Worm (Caenorhabditis elegans): Measurements from ENCODE around the gene R10H10.3.

The R10H10.3 gene

ce11 chrIV:10352243-10352642 is 36.1 kb upstream of the R10H10.3 start, which contains the start of gene Y43C5B.2:
Y43C5B.2 (minus strand) TSS chrIV:10352343.
- TF ChIP-seq nhr-6 (tag; optimal IDR thresholded peaks at IDR 0.05) (no peak), mdl-1 (tag; optimal IDR thresholded peaks at IDR 0.05) (no peak), lin-29 (GFP tag; IDR thresholded peaks at IDR 0.05) (no peak), fkh-10 (GFP tag; optimal IDR thresholded peaks at IDR 0.05) (no peak), tag-97 (GFP tag; IDR thresholded peaks at IDR 0.05) (no peak), lin-39 (tag; optimal IDR thresholded peaks at IDR 0.05) (no peak), ceh-20 (GFP tag; IDR thresholded peaks at IDR 0.05) (no peak), gei-8 (GFP tag; optimal IDR thresholded peaks at IDR 0.05) (no peak), T20F7.1 (GFP tag; optimal IDR thresholded peaks at IDR 0.05) (no peak), sdz-12 (GFP tag; optimal IDR thresholded peaks at IDR 0.05) (no peak), unc-130 (GFP tag; optimal IDR thresholded peaks at IDR 0.05) (no peak), Y105C5A.15 (GFP tag; IDR thresholded peaks at IDR 0.05) (no peak), pqm-1 (tag; optimal IDR thresholded peaks at IDR 0.05) (no peak), zip-11 (GFP tag; IDR thresholded peaks at IDR 0.05) (no peak), cey-2 (tag; optimal IDR thresholded peaks at IDR 0.05; ENCODE audit: borderline replicate concordance, insufficient read depth) (no peak)

DNA sequence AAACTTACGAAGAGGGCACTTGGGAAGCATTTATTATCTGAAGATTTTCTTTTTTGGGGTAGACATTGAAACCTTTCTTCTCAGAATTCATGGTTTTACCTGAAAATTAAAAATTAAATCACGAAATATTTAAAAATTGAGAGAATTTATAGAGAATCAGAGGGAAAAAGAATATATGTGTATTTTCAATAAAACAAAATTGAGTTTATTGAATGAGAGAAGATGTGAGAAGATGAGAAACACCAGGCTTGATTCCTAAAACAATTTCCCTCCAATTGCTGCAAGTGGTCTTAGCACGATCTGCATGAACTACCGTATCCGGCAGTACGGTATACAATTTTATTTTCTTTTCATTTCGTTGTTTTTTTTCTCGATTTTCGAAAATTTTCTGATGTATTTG is 31.2 kb upstream of the R10H10.3 start, which contains the start of gene R11A8.1:
R11A8.1 (minus strand) TSS at position 101 of the 400 bp plus-strand sequence.
- TF ChIP-seq ceh-32 (tag; optimal IDR thresholded peaks at IDR 0.05; ENCODE audit: poor library complexity) (no peak), unc-62 (GFP tag; optimal IDR thresholded peaks at IDR 0.05 in 1 of 2) (no peak), unc-62 (tag; optimal IDR thresholded peaks at IDR 0.05) (no peak), ztf-11 (tag; optimal IDR thresholded peaks at IDR 0.05) (no peak), F10B5.3 (tag; optimal IDR thresholded peaks at IDR 0.05) (no peak), pha-4 (GFP tag; IDR thresholded peaks at IDR 0.05) (no peak), pha-4 (tag; optimal IDR thresholded peaks at IDR 0.05) (no peak), ceh-20 (GFP tag; IDR thresholded peaks at IDR 0.05) (no peak)

DNA sequence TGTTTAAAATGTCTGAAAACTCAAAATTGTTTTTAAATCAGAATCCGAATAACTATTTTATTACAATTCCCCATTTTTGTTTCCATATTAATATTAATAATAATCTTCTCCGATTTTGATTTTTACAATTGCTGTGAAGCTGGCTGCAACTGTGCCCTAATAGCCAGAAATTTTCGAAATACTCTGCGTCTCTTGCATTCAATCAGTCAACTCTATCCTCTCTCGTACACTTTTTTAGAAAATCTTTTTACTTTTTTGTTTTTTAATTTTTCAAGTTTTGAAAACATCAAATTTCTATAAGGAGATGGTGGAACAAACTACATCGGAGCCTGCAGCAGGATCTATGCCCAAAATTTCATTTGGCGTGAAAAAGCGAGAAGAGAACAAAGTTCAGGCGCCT is 30.5 kb upstream of the R10H10.3 start, which contains the start of gene gkow-1:
gkow-1 (plus strand) TSS at position 301 of the 400 bp plus-strand sequence.
- no peak for TF ChIP-seq nhr-6 (tag; optimal IDR thresholded peaks at IDR 0.05)
- no peak for TF ChIP-seq lir-3 (tag; optimal IDR thresholded peaks at IDR 0.05)
- TF ChIP-seq php-3 (GFP tag; IDR thresholded peaks at IDR 0.05) = no peak
- TF ChIP-seq hlh-11 (tag; optimal IDR thresholded peaks at IDR 0.05) = no peak
- TF ChIP-seq dve-1 (tag; optimal IDR thresholded peaks at IDR 0.05; ENCODE audit: insufficient read depth) = no peak
- TF ChIP-seq daf-12 (tag; optimal IDR thresholded peaks at IDR 0.05) = no peak
- no peak for TF ChIP-seq daf-8 (GFP tag; IDR thresholded peaks at IDR 0.05)
- no peak for TF ChIP-seq nhr-111 (GFP tag; optimal IDR thresholded peaks at IDR 0.05)
- no peak for TF ChIP-seq F37D6.2 (tag; optimal IDR thresholded peaks at IDR 0.05)
- no peak for TF ChIP-seq T26A8.4 (GFP tag; IDR thresholded peaks at IDR 0.05)

- no peak for TF ChIP-seq attf-4 (tag; optimal IDR thresholded peaks at IDR 0.05)
- TF ChIP-seq sdz-12 (GFP tag; optimal IDR thresholded peaks at IDR 0.05) = no peak
- no peak for TF ChIP-seq dmd-9 (GFP tag; IDR thresholded peaks at IDR 0.05)
- TF ChIP-seq lin-1 (GFP tag; IDR thresholded peaks at IDR 0.05) = no peak
- no peak for TF ChIP-seq daf-8 (GFP tag; IDR thresholded peaks at IDR 0.05)
Observed at ce11 chrIV:10360336-10360735, 28.0 kb upstream of the R10H10.3 start, which contains the start of gene ugt-59. ugt-59 (plus strand) TSS chrIV:10360636.

ce11 chrIV:10366018-10366417 is 22.3 kb upstream of the R10H10.3 start, which contains the start of gene sir-2.1:
sir-2.1 (minus strand) TSS chrIV:10366229.
- TF ChIP-seq lin-29 (GFP tag; IDR thresholded peaks at IDR 0.05) (no peak), T20F7.1 (GFP tag; optimal IDR thresholded peaks at IDR 0.05) (peak; percentile 65), rbr-2 (tag; optimal IDR thresholded peaks at IDR 0.05) (peak; percentile 58), mxl-2 (GFP tag; conservative IDR thresholded peaks at IDR 0.05) (no peak), nhr-102 (tag; optimal IDR thresholded peaks at IDR 0.05) (peak; percentile 23), unc-130 (GFP tag; optimal IDR thresholded peaks at IDR 0.05) (peak; percentile 30), T26A8.4 (GFP tag; IDR thresholded peaks at IDR 0.05) (peak; percentile 26; the same call in 1 of the 2 replicates), F10B5.3 (tag; optimal IDR thresholded peaks at IDR 0.05) (peak; percentile 57), lin-38 (GFP tag; IDR thresholded peaks at IDR 0.05) (peak; percentile 53), egl-43 (GFP tag; IDR thresholded peaks at IDR 0.05) (no peak), ctbp-1 (GFP tag; IDR thresholded peaks at IDR 0.05) (no peak), saeg-2 (GFP tag; IDR thresholded peaks at IDR 0.05) (no peak), mep-1 (tag; optimal IDR thresholded peaks at IDR 0.05) (peak; percentile 50), lin-15B (tag; optimal IDR thresholded peaks at IDR 0.05) (no peak), daf-16 (GFP tag; optimal IDR thresholded peaks at IDR 0.05) (no peak), daf-16 (tag; optimal IDR thresholded peaks at IDR 0.05) (peak; percentile 21), spr-1 (tag; optimal IDR thresholded peaks at IDR 0.05) (no peak)

Measured in whole organism, L4 larva.